Worm (Caenorhabditis elegans) whole organism, midembryonic: ENCODE results near the gene acs-18.
"Not testable (repeated sequence)": the region's sequence is repeated elsewhere in the genome, so short reads cannot be mapped to it uniquely, and the experiment has no call there.

Experiments
- T22C8.4 ChIP-seq: fragments of 200-800 bp; sonication (Bioruptor generic); IDR thresholded peaks from 2 replicates; pipeline ENCODE4 v1.3.6; 2022; ENCODE audit warnings: missing genetic modification characterization, missing compliant biosample characterization
- cog-1 ChIP-seq: sonication (generic microtip); optimal IDR thresholded peaks from 2 replicates; lab custom pipeline; 2016; ENCODE audit warnings: missing genetic modification characterization, missing compliant biosample characterization
- flt-1 ChIP-seq: fragments of 200-800 bp; sonication (Bioruptor generic); IDR thresholded peaks from 2 replicates; pipeline ENCODE4 v1.3.6; 2022; ENCODE audit warnings: missing genetic modification characterization, missing compliant biosample characterization
- klf-2 ChIP-seq: fragments of 200-800 bp; sonication (Bioruptor generic); conservative IDR thresholded peaks from 2 replicates; pipeline ENCODE4 v1.3.6; 2022; ENCODE audit warnings: missing genetic modification reagents, missing genetic modification characterization, missing compliant biosample characterization
- med-1 ChIP-seq: sonication (generic microtip); optimal IDR thresholded peaks from 2 replicates; lab custom pipeline; 2017; ENCODE audit warnings: missing genetic modification characterization, mild to moderate bottlenecking, missing compliant biosample characterization, antibody characterized with exemption, missing genetic modification reagents; ENCODE audit not compliant: insufficient read depth
- ref-1 ChIP-seq: fragments of 200-800 bp; sonication (Bioruptor generic); conservative IDR thresholded peaks from 2 replicates; pipeline ENCODE4 v1.3.6; 2022; ENCODE audit warnings: missing genetic modification reagents, missing genetic modification characterization, missing compliant biosample characterization
- tab-1 ChIP-seq: fragments of 200-800 bp; sonication (Bioruptor generic); IDR thresholded peaks from 2 replicates; pipeline ENCODE4 v1.3.6; 2022; ENCODE audit warnings: missing genetic modification characterization, missing compliant biosample characterization
- ztf-23 ChIP-seq: fragments of 200-800 bp; sonication (Bioruptor generic); IDR thresholded peaks from 2 replicates; pipeline ENCODE4 v1.3.6; 2022; ENCODE audit warnings: missing genetic modification reagents, missing genetic modification characterization, missing compliant biosample characterization
- ztf-29 ChIP-seq: fragments of 200-800 bp; sonication (Bioruptor generic); IDR thresholded peaks from 2 replicates; pipeline ENCODE4 v1.3.6; 2022; ENCODE audit warnings: missing genetic modification reagents, missing genetic modification characterization, missing compliant biosample characterization

Gene acs-18

ce11 chrIV:10344621-10345020 is 31.2 kb upstream of the acs-18 start:
- TF ChIP-seq cog-1 (peak; percentile 5), klf-2 (GFP tag; lab: Robert Waterston, UW) (no peak), T22C8.4 (no peak)

ce11 chrIV:10342361-10342706 is 28.9 kb upstream of the acs-18 start:
- TF ChIP-seq T22C8.4: no peak
- TF ChIP-seq flt-1: no peak
- TF ChIP-seq cog-1: no peak
- no peak for TF ChIP-seq tab-1 (GFP tag; lab: Robert Waterston, UW)
- TF ChIP-seq ref-1 (GFP tag; lab: Robert Waterston, UW): no peak
- no peak for TF ChIP-seq klf-2 (GFP tag; lab: Robert Waterston, UW)
- no peak for TF ChIP-seq ztf-29 (GFP tag; lab: Robert Waterston, UW)
- no peak for TF ChIP-seq ztf-23 (GFP tag; lab: Robert Waterston, UW)

- TF ChIP-seq ztf-29 (GFP tag; lab: Robert Waterston, UW) (no peak), klf-2 (GFP tag; lab: Robert Waterston, UW) (no peak), cog-1 (no peak), flt-1 (no peak), ref-1 (GFP tag; lab: Robert Waterston, UW) (no peak), T22C8.4 (no peak)
Measured at ce11 chrIV:10341618-10342360, 28.3 kb upstream of the acs-18 start.

ce11 chrIV:10339701-10340100 is 26.2 kb upstream of the acs-18 start:
- TF ChIP-seq klf-2 (GFP tag; lab: Robert Waterston, UW) (no peak), flt-1 (no peak), ztf-23 (GFP tag; lab: Robert Waterston, UW) (no peak), T22C8.4 (no peak), cog-1 (no peak), med-1 (GFP tag; lab: Kevin White, UChicago) (no peak), ztf-29 (GFP tag; lab: Robert Waterston, UW) (no peak), ref-1 (GFP tag; lab: Robert Waterston, UW) (no peak), tab-1 (GFP tag; lab: Robert Waterston, UW) (no peak)

ce11 chrIV:10337286-10337685 is 23.8 kb upstream of the acs-18 start:
- no peak for TF ChIP-seq klf-2 (GFP tag; lab: Robert Waterston, UW)
- no peak for TF ChIP-seq T22C8.4

DNA sequence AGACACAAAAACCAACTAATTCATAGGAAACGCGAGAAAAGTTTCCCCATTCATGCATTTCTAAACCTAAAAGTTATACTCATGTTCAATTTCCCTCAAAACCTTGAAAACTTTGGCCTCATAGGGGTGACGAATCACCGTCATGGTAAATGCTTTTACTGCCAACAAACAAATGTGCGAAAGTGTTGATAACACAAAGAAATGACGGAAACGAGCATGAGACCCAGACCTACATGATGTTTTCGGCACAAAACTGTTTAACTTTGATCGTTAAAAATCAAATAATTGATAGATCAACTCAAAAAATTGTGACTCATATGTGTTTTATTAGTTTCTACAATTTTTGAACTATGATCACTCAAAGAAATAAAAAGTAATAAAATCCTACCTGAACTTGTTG is 18.4 kb upstream of the acs-18 start:
- TF ChIP-seq flt-1 (no peak), ref-1 (GFP tag; lab: Robert Waterston, UW) (no peak), tab-1 (GFP tag; lab: Robert Waterston, UW) (no peak), ztf-29 (GFP tag; lab: Robert Waterston, UW) (no peak), T22C8.4 (no peak), ztf-23 (GFP tag; lab: Robert Waterston, UW) (no peak), cog-1 (no peak), med-1 (GFP tag; lab: Kevin White, UChicago) (no peak), klf-2 (GFP tag; lab: Robert Waterston, UW) (no peak)

ce11 chrIV:10330962-10331361 is 17.5 kb upstream of the acs-18 start:
- TF ChIP-seq med-1 (GFP tag; lab: Kevin White, UChicago): no peak
- peak; percentile 62; the same call in 1 of the 2 replicates for TF ChIP-seq klf-2 (GFP tag; lab: Robert Waterston, UW)
- TF ChIP-seq cog-1: no peak
- TF ChIP-seq T22C8.4: no peak
- TF ChIP-seq ztf-23 (GFP tag; lab: Robert Waterston, UW): 0 out of 2 replicates have a peak, but pooled peaks have one; percentile 39
- TF ChIP-seq ztf-29 (GFP tag; lab: Robert Waterston, UW): no peak

DNA sequence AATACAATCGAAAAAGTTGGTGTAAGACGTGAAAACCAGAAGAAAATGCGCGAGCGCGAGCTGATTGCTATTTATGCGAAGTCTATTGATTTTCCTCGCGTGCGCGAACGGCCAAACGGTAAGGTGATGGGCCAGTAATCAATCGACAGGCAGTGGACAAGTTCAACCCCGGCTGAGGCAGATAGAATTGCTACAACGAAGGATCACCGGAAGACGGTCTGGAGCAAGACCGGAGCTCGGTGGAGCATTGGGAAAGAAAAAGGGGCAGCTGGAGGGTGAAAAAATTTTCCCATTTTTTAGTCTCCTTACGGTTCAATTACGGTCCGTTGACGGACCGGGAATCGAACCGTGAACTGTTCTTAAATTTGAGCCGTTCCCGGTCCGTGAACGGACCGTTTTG is 9.9 kb upstream of the acs-18 start:
- TF ChIP-seq tab-1 (GFP tag; lab: Robert Waterston, UW): 0 out of 2 replicates have a peak, but pooled peaks have one; percentile 52

DNA sequence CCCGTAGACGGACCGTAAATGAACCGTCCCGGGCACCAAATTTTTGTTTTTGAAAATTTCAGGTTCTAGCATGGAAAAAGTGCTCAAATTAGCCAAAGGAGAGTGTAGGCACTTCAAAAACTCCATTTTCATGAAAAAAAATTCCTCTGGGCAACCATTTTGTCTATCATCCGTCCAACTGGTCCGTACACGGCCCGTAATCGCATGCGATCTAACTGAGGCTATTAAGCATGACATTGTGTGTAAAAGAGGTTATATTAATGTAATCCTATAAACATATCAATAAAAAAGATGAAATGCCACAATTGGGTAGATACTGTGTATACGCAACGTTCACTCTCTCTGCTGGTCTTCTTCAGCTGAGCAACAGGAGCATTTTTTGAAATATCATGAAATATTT is 9.2 kb upstream of the acs-18 start, which contains the start of gene R09E10.1:
TSS of gene R09E10.1 (minus strand) at position 101 of the 400 bp plus-strand sequence.
- not testable (repeated sequence) for TF ChIP-seq ztf-29 (GFP tag; lab: Robert Waterston, UW); flt-1; med-1 (GFP tag; lab: Kevin White, UChicago)

ce11 chrIV:10318199-10318598 is 4.7 kb upstream of the acs-18 start, which contains the start of gene R09E10.2:
Gene R09E10.2, minus strand, starts transcription at chrIV:10318299.
- TF ChIP-seq ref-1 (GFP tag; lab: Robert Waterston, UW) (no peak), med-1 (GFP tag; lab: Kevin White, UChicago) (no peak), tab-1 (GFP tag; lab: Robert Waterston, UW) (no peak), T22C8.4 (no peak), ztf-23 (GFP tag; lab: Robert Waterston, UW) (no peak)

- TF ChIP-seq ztf-23 (GFP tag; lab: Robert Waterston, UW) (no peak), tab-1 (GFP tag; lab: Robert Waterston, UW) (no peak), flt-1 (no peak), med-1 (GFP tag; lab: Kevin White, UChicago) (no peak), cog-1 (no peak), klf-2 (GFP tag; lab: Robert Waterston, UW) (no peak), ztf-29 (GFP tag; lab: Robert Waterston, UW) (no peak), T22C8.4 (no peak)
Measured at ce11 chrIV:10311115-10311514, 2.4 kb downstream of the acs-18 start.
